Worm (Caenorhabditis elegans) whole organism, young adult: Measurements from ENCODE around the gene mcm-3AP.
A peak's percentile ranks its signal among the peaks of the same experiment; 100 is the strongest.

Experiments
- B0261.1 ChIP-seq: sonication (generic microtip); optimal IDR thresholded peaks from 2 replicates; lab custom pipeline; 2016; ENCODE audit warnings: mild to moderate bottlenecking, missing genetic modification characterization, moderate library complexity, missing compliant biosample characterization
- C17E4.6 ChIP-seq: fragments of 200-800 bp; sonication (Bioruptor generic); IDR thresholded peaks from 2 replicates; pipeline ENCODE4 v1.3.6; 2022; ENCODE audit warnings: missing genetic modification reagents, missing genetic modification characterization, missing compliant biosample characterization
- F10E7.11 ChIP-seq: sonication (generic microtip); optimal IDR thresholded peaks from 2 replicates; lab custom pipeline; 2017; ENCODE audit warnings: mild to moderate bottlenecking, missing genetic modification characterization, moderate library complexity, missing compliant biosample characterization
- F23B12.7 ChIP-seq: sonication (generic microtip); optimal IDR thresholded peaks from 2 replicates; lab custom pipeline; 2017; ENCODE audit warnings: missing genetic modification characterization, mild to moderate bottlenecking, missing compliant biosample characterization, antibody characterized with exemption, moderate library complexity; ENCODE audit not compliant: insufficient read depth
- F49E8.2 ChIP-seq: sonication (generic microtip); optimal IDR thresholded peaks from 3 replicates; lab custom pipeline; 2017; ENCODE audit warnings: missing genetic modification characterization, mild to moderate bottlenecking, missing compliant biosample characterization, antibody characterized with exemption, moderate library complexity; ENCODE audit not compliant: insufficient read depth
- F57A8.1 ChIP-seq: fragments of 200-800 bp; sonication (Bioruptor generic); optimal IDR thresholded peaks from 2 replicates; lab custom pipeline; 2018; ENCODE audit warnings: mild to moderate bottlenecking, missing genetic modification characterization, moderate library complexity, missing compliant biosample characterization
- K12H6.12 ChIP-seq: fragments of 200-800 bp; sonication (Bioruptor generic); optimal IDR thresholded peaks from 2 replicates; lab custom pipeline; 2018; ENCODE audit warnings: mild to moderate bottlenecking, missing genetic modification characterization, missing compliant biosample characterization
- T26A5.8 ChIP-seq: sonication (generic microtip); optimal IDR thresholded peaks from 2 replicates; lab custom pipeline; 2016; ENCODE audit warnings: missing genetic modification characterization, missing compliant biosample characterization
- attf-5 ChIP-seq: fragments of 200-800 bp; sonication (Bioruptor generic); optimal IDR thresholded peaks from 2 replicates; lab custom pipeline; 2018; ENCODE audit warnings: mild to moderate bottlenecking, missing genetic modification characterization, missing compliant biosample characterization
- cebp-1 ChIP-seq, 2 experiments: fragments of 200-800 bp in 1 of 2; sonication (Bioruptor generic) in 1 of 2; sonication (generic microtip) in 1 of 2; IDR thresholded peaks in 1 of 2; optimal IDR thresholded peaks in 1 of 2; 2 replicates each; pipeline versions ENCODE4 v1.3.6 to Lab custom; 2017 to 2022; ENCODE audit warnings: missing compliant biosample characterization in 2 of 2, missing genetic modification characterization in 2 of 2, mild to moderate bottlenecking in 1 of 2, missing genetic modification reagents in 1 of 2, moderate library complexity in 1 of 2
- ceh-100 ChIP-seq: fragments of 200-800 bp; sonication (Bioruptor generic); IDR thresholded peaks from 2 replicates; pipeline ENCODE4 v1.3.6; 2022; ENCODE audit warnings: missing genetic modification reagents, missing genetic modification characterization, missing compliant biosample characterization
- ceh-79 ChIP-seq: sonication (generic microtip); optimal IDR thresholded peaks from 2 replicates; lab custom pipeline; 2017; ENCODE audit warnings: mild to moderate bottlenecking, missing genetic modification characterization, missing compliant biosample characterization
- die-1 ChIP-seq: sonication (generic microtip); optimal IDR thresholded peaks from 2 replicates; lab custom pipeline; 2016; ENCODE audit warnings: missing genotype, mild to moderate bottlenecking, missing genetic modification characterization, missing compliant biosample characterization
- dox-1 ChIP-seq: fragments of 200-800 bp; sonication (Bioruptor generic); IDR thresholded peaks from 2 replicates; pipeline ENCODE4 v1.3.6; 2022; ENCODE audit warnings: missing genetic modification reagents, missing genetic modification characterization, missing compliant biosample characterization
- efl-1 ChIP-seq: fragments of 150-350 bp; optimal IDR thresholded peaks from 2 replicates; lab custom pipeline; 2014; ENCODE audit warnings: missing biosample characterization, missing genetic modification reagents, missing genetic modification characterization
- egl-18 ChIP-seq: fragments of 200-800 bp; sonication (Bioruptor generic); IDR thresholded peaks from 2 replicates; pipeline ENCODE4 v1.3.6; 2022; ENCODE audit warnings: missing genetic modification reagents, missing genetic modification characterization, missing compliant biosample characterization
- ets-4 ChIP-seq: fragments of 200-800 bp; sonication (Bioruptor generic); optimal IDR thresholded peaks from 2 replicates; lab custom pipeline; 2018; ENCODE audit warnings: mild to moderate bottlenecking, missing genetic modification characterization, missing compliant biosample characterization
- fkh-3 ChIP-seq: sonication (generic microtip); optimal IDR thresholded peaks from 2 replicates; lab custom pipeline; 2016; ENCODE audit warnings: mild to moderate bottlenecking, missing genetic modification characterization, missing compliant biosample characterization
- him-1 ChIP-seq: sonication (generic microtip); optimal IDR thresholded peaks from 2 replicates; lab custom pipeline; 2016; ENCODE audit warnings: missing genotype, missing genetic modification reagents, missing genetic modification characterization, missing compliant biosample characterization
- hmg-1.2 ChIP-seq: fragments of 200-800 bp; sonication (Bioruptor generic); IDR thresholded peaks from 2 replicates; pipeline ENCODE4 v1.3.6; 2022; ENCODE audit warnings: missing genetic modification reagents, missing genetic modification characterization, missing compliant biosample characterization
- hrde-1 ChIP-seq: sonication (generic microtip); optimal IDR thresholded peaks from 2 replicates; lab custom pipeline; 2016; ENCODE audit warnings: missing genetic modification characterization, mild to moderate bottlenecking, missing compliant biosample characterization, moderate library complexity, missing genotype, missing genetic modification reagents, borderline replicate concordance
- hsf-1 ChIP-seq: fragments of 200-800 bp; sonication (Bioruptor generic); IDR thresholded peaks from 2 replicates; pipeline ENCODE4 v1.3.6; 2022; ENCODE audit warnings: missing genetic modification reagents, missing genetic modification characterization, missing compliant biosample characterization
- lag-1 ChIP-seq: fragments of 200-800 bp; sonication (Bioruptor generic); IDR thresholded peaks from 2 replicates; pipeline ENCODE4 v1.3.6; 2022; ENCODE audit warnings: missing genetic modification reagents, missing genetic modification characterization, missing compliant biosample characterization
- let-526 ChIP-seq: fragments of 200-800 bp; sonication (Bioruptor generic); IDR thresholded peaks from 2 replicates; pipeline ENCODE4 v1.3.6; 2022; ENCODE audit warnings: missing genetic modification reagents, missing genetic modification characterization, missing compliant biosample characterization
- let-607 ChIP-seq, 2 experiments: fragments of 200-800 bp in 1 of 2; sonication (Bioruptor generic) in 1 of 2; sonication (generic microtip) in 1 of 2; optimal IDR thresholded peaks; 2 replicates each; lab custom pipeline; 2016 to 2018; ENCODE audit warnings: mild to moderate bottlenecking in 2 of 2, missing compliant biosample characterization in 2 of 2, missing genetic modification characterization in 2 of 2, moderate library complexity in 2 of 2, missing genotype in 1 of 2
- lin-26 ChIP-seq: fragments of 200-800 bp; sonication (Bioruptor generic); IDR thresholded peaks from 2 replicates; pipeline ENCODE4 v1.3.6; 2022; ENCODE audit warnings: missing genetic modification reagents, missing genetic modification characterization, missing compliant biosample characterization
- lin-40 ChIP-seq: sonication (generic microtip); optimal IDR thresholded peaks from 2 replicates; lab custom pipeline; 2016; ENCODE audit warnings: missing genetic modification characterization, mild to moderate bottlenecking, missing compliant biosample characterization, missing genotype, missing genetic modification reagents
- lir-1 ChIP-seq: fragments of 200-800 bp; sonication (Bioruptor generic); conservative IDR thresholded peaks from 2 replicates; pipeline ENCODE4 v1.3.6; 2022; ENCODE audit warnings: missing genetic modification reagents, missing genetic modification characterization, missing compliant biosample characterization
- madf-3 ChIP-seq: fragments of 200-800 bp; sonication (Bioruptor generic); IDR thresholded peaks from 2 replicates; pipeline ENCODE4 v1.3.6; 2022; ENCODE audit warnings: missing genetic modification reagents, missing genetic modification characterization, missing compliant biosample characterization
- madf-6 ChIP-seq: fragments of 200-800 bp; sonication (Bioruptor generic); IDR thresholded peaks from 2 replicates; pipeline ENCODE4 v1.3.6; 2022; ENCODE audit warnings: missing genetic modification reagents, missing genetic modification characterization, missing compliant biosample characterization
- mcd-1 ChIP-seq: fragments of 200-800 bp; sonication (Bioruptor generic); IDR thresholded peaks from 2 replicates; pipeline ENCODE4 v1.3.6; 2022; ENCODE audit warnings: missing genetic modification reagents, missing genetic modification characterization, missing compliant biosample characterization
- mel-28 ChIP-seq: sonication (generic microtip); optimal IDR thresholded peaks from 2 replicates; lab custom pipeline; 2016; ENCODE audit warnings: borderline replicate concordance, mild to moderate bottlenecking, missing genetic modification characterization, missing compliant biosample characterization
- nfyb-1 ChIP-seq: fragments of 200-800 bp; sonication (Bioruptor generic); IDR thresholded peaks from 2 replicates; pipeline ENCODE4 v1.3.6; 2022; ENCODE audit warnings: missing genetic modification reagents, missing genetic modification characterization, missing compliant biosample characterization
- nhr-80 ChIP-seq: sonication (generic microtip); optimal IDR thresholded peaks from 2 replicates; lab custom pipeline; 2016; ENCODE audit warnings: missing genetic modification characterization, missing compliant biosample characterization
- nhr-90 ChIP-seq: sonication (generic microtip); optimal IDR thresholded peaks from 2 replicates; lab custom pipeline; 2016; ENCODE audit warnings: missing genotype, mild to moderate bottlenecking, missing genetic modification characterization, missing compliant biosample characterization
- pbrm-1 ChIP-seq: fragments of 200-800 bp; sonication (Bioruptor generic); IDR thresholded peaks from 2 replicates; pipeline ENCODE4 v1.3.6; 2022; ENCODE audit warnings: missing genetic modification reagents, missing genetic modification characterization, missing compliant biosample characterization
- pha-4 ChIP-seq: fragments of 150-350 bp; sonication (generic microtip); optimal IDR thresholded peaks from 2 replicates; lab custom pipeline; 2014; ENCODE audit warnings: missing biosample characterization, missing genetic modification reagents, missing genetic modification characterization
- rpc-1 ChIP-seq, 2 experiments: fragments of 150-350 bp in 1 of 2; sonication (generic microtip) in 1 of 2; optimal IDR thresholded peaks; 2 replicates each; lab custom pipeline; 2014 to 2018; ENCODE audit warnings: missing biosample characterization in 1 of 2, missing genetic modification characterization in 1 of 2, missing genetic modification reagents in 1 of 2, missing genotype in 1 of 2
- snpc-1.3 ChIP-seq: sonication (generic microtip); optimal IDR thresholded peaks from 2 replicates; lab custom pipeline; 2017; ENCODE audit warnings: missing genetic modification characterization, mild to moderate bottlenecking, missing compliant biosample characterization, antibody characterized with exemption, moderate library complexity, missing genotype, missing genetic modification reagents; ENCODE audit not compliant: insufficient read depth
- somi-1 ChIP-seq: fragments of 200-800 bp; sonication (Bioruptor generic); optimal IDR thresholded peaks from 2 replicates; lab custom pipeline; 2018; ENCODE audit warnings: mild to moderate bottlenecking, missing genetic modification characterization, missing compliant biosample characterization
- unc-130 ChIP-seq: sonication (generic microtip); optimal IDR thresholded peaks from 2 replicates; lab custom pipeline; 2016; ENCODE audit warnings: missing genetic modification reagents, missing genetic modification characterization, missing compliant biosample characterization
- ztf-18 ChIP-seq: sonication (generic microtip); optimal IDR thresholded peaks from 2 replicates; lab custom pipeline; 2016; ENCODE audit warnings: missing genotype, mild to moderate bottlenecking, missing genetic modification characterization, missing compliant biosample characterization
- ztf-28 ChIP-seq: fragments of 200-800 bp; sonication (Bioruptor generic); IDR thresholded peaks from 2 replicates; pipeline ENCODE4 v1.3.6; 2022; ENCODE audit warnings: missing genetic modification reagents, missing genetic modification characterization, missing compliant biosample characterization

Gene mcm-3AP

ce11 chrIV:7923982-7924480, 24.4 kb upstream of the mcm-3AP start, which contains the start of the genes xpo-3 and C49H3.3 (continued):
- TF ChIP-seq attf-5 (GFP tag; lab: Kevin White, UChicago) (peak; percentile 56), cebp-1 (GFP tag; IDR thresholded peaks at IDR 0.05; lab: Robert Waterston, UW) (no peak), cebp-1 (tag; optimal IDR thresholded peaks at IDR 0.05; lab: Kevin White, UChicago) (peak; percentile 25), nhr-80 (tag; lab: Kevin White, UChicago) (peak; percentile 37), pha-4 (no peak), mcd-1 (GFP tag; lab: Robert Waterston, UW) (no peak), C17E4.6 (GFP tag; lab: Robert Waterston, UW) (no peak)

DNA sequence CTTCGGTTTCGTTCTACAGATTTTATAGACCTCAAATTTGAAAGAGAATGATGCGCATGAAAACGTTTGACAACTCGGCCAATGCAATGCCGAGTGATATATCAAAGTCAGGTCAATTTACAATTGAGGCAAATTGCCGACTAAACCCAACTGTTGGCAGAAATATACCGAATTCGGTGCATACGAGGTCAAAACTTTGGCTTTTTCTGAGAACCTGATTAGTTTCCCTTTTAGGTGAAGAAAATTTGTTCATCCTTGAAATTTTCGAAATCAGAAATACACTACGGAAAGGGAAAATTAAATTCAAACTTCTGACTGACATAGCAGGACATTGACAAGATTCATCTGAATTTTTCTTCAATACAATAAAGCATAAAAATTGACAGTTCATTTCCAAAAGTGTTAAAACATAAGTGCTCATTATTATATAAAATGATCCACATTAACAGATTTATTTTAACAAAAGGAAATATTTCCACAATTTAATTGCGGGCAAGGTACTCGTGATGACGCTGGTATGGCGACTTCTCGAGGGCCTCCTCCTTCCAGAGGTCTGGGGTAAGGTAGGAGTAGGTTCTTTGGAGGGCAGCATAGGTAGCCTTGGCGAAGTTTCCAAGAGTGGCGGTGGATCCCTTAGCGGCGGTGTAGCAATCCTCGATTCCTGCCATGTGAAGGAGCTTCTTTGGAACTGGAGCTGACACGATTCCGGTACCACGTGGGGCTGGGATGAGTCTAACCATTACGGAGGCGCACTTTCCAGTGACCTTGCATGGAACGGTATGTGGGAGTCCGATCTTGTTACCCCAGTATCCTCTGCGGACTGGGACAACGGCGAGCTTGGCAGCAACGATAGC, 23.3 kb upstream of the mcm-3AP start:
- TF ChIP-seq somi-1 (no peak), mel-28 (tag; lab: Kevin White, UChicago) (no peak), pbrm-1 (GFP tag; lab: Robert Waterston, UW) (no peak), ets-4 (GFP tag; lab: Kevin White, UChicago) (peak; percentile 12), lin-40 (no peak), T26A5.8 (no peak), die-1 (no peak), ceh-79 (tag; lab: Kevin White, UChicago) (no peak), him-1 (tag; lab: Kevin White, UChicago) (no peak), hmg-1.2 (GFP tag; lab: Robert Waterston, UW) (peak; percentile 29; the same call in 1 of the 2 replicates), madf-3 (GFP tag; lab: Robert Waterston, UW) (peak; percentile 24; the same call in 1 of the 2 replicates), hrde-1 (tag; lab: Kevin White, UChicago) (peak; percentile 79), lin-26 (GFP tag; lab: Robert Waterston, UW) (no peak), egl-18 (GFP tag; lab: Robert Waterston, UW) (no peak), let-526 (GFP tag; lab: Robert Waterston, UW) (no peak), nhr-90 (tag; lab: Kevin White, UChicago) (no peak), ceh-100 (GFP tag; lab: Robert Waterston, UW) (peak; percentile 29; the same call in 1 of the 2 replicates), nhr-80 (tag; lab: Kevin White, UChicago) (no peak), mcd-1 (GFP tag; lab: Robert Waterston, UW) (no peak), ztf-28 (no peak), F49E8.2 (tag; lab: Kevin White, UChicago) (peak; percentile 47), lag-1 (no peak), fkh-3 (no peak), let-607 (tag; optimal IDR thresholded peaks at IDR 0.05; lab: Kevin White, UChicago) (no peak), nfyb-1 (GFP tag; lab: Robert Waterston, UW) (no peak), K12H6.12 (no peak), hsf-1 (GFP tag; lab: Robert Waterston, UW) (peak; percentile 64), ztf-18 (tag; lab: Kevin White, UChicago) (no peak), F23B12.7 (tag; lab: Kevin White, UChicago) (no peak), F10E7.11 (tag; lab: Kevin White, UChicago) (no peak), efl-1 (GFP tag; lab: Kevin White, UChicago) (no peak), F57A8.1 (GFP tag; lab: Kevin White, UChicago) (no peak), dox-1 (GFP tag; lab: Robert Waterston, UW) (no peak), lir-1 (no peak), B0261.1 (tag; lab: Kevin White, UChicago) (no peak), madf-6 (GFP tag; lab: Robert Waterston, UW) (peak; percentile 62), snpc-1.3 (tag; lab: Kevin White, UChicago) (peak; percentile 79), rpc-1 (optimal IDR thresholded peaks at IDR 0.05; lab: Kevin White, UChicago) (no peak), rpc-1 (tag; optimal IDR thresholded peaks at IDR 0.05; lab: Kevin White, UChicago) (no peak), unc-130 (GFP tag; lab: Kevin White, UChicago) (peak; percentile 43)
